7 worm cellular contexts compared by ENCODE assay signal in the genomic region with DNA sequence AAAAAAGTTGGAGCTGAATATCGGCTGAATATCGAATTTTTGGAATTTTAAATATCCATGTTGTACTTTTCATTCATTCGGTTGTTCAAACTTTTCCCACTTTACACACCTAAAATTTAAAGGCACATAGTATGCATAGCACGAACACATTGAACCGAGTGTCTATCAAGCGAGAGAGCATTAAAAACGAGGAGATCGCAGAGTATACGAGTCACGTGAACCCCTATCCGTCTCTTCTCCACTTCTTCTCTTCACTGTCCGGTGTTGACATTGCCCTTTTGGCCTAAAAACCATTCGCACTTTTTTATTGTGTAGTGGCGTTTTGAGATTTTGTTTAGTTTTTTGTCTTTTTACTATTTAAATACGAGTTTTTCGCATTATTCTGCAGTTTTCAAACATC.
TF ChIP-seq lines count a peak whose summit lies in the region.

No protein-coding gene starts in this region.

TF ChIP-seq in whole organism, L1 larva, 84 proteins besides CTCF, POLR2A, EP300 and RAD21 (continues in another document):
- TF ChIP-seq nhr-85 (tag; lab: Kevin White, UChicago) = peak; percentile 78
- peak; percentile 46 for TF ChIP-seq xbp-1 (tag; optimal IDR thresholded peaks at IDR 0.05; lab: Kevin White, UChicago)
- peak; percentile 36; the same call in 1 of the 2 replicates for TF ChIP-seq grh-1 (GFP tag; IDR thresholded peaks at IDR 0.05; lab: Robert Waterston, UW)
- TF ChIP-seq nhr-237 (tag; optimal IDR thresholded peaks at IDR 0.05; lab: Kevin White, UChicago) = no peak
- peak; percentile 65 to 78 (median 77) for TF ChIP-seq dpl-1 (GFP tag; optimal IDR thresholded peaks at IDR 0.05; lab: Kevin White, UChicago)
- no peak for TF ChIP-seq ets-5 (GFP tag; IDR thresholded peaks at IDR 0.05; lab: Robert Waterston, UW)
- no peak for TF ChIP-seq elt-2 (tag; optimal IDR thresholded peaks at IDR 0.05; lab: Kevin White, UChicago)
- no peak for TF ChIP-seq aly-2 (tag; optimal IDR thresholded peaks at IDR 0.05; lab: Kevin White, UChicago)
- TF ChIP-seq lir-3 (tag; optimal IDR thresholded peaks at IDR 0.05; lab: Kevin White, UChicago; ENCODE audit: poor library complexity) = no peak
- no peak for TF ChIP-seq egl-13 (tag; optimal IDR thresholded peaks at IDR 0.05; lab: Kevin White, UChicago)
- TF ChIP-seq fkh-10 (GFP tag; optimal IDR thresholded peaks at IDR 0.05; lab: Kevin White, UChicago) = no peak
- peak; percentile 68 for TF ChIP-seq nhr-20 (tag; optimal IDR thresholded peaks at IDR 0.05; lab: Kevin White, UChicago)

TF ChIP-seq in whole organism, L2 larva, 48 proteins besides CTCF, POLR2A, EP300 and RAD21 (continues in another document):
- TF ChIP-seq lin-39 (tag; optimal IDR thresholded peaks at IDR 0.05; lab: Kevin White, UChicago) (no peak), ztf-1 (GFP tag; conservative IDR thresholded peaks at IDR 0.05; lab: Robert Waterston, UW) (no peak), nhr-21 (tag; optimal IDR thresholded peaks at IDR 0.05; lab: Kevin White, UChicago) (peak; percentile 54), blmp-1 (tag; optimal IDR thresholded peaks at IDR 0.05; lab: Kevin White, UChicago; ENCODE audit: insufficient read depth) (no peak), snpc-4 (tag; optimal IDR thresholded peaks at IDR 0.05; lab: Kevin White, UChicago) (peak; percentile 11), ceh-82 (tag; optimal IDR thresholded peaks at IDR 0.05; lab: Kevin White, UChicago) (no peak), egl-27 (tag; optimal IDR thresholded peaks at IDR 0.05; lab: Kevin White, UChicago) (no peak), elt-3 (tag; optimal IDR thresholded peaks at IDR 0.05; lab: Kevin White, UChicago) (no peak), peb-1 (tag; optimal IDR thresholded peaks at IDR 0.05; lab: Kevin White, UChicago) (no peak), nhr-11 (tag; optimal IDR thresholded peaks at IDR 0.05; lab: Kevin White, UChicago) (no peak), ztf-4 (tag; optimal IDR thresholded peaks at IDR 0.05; lab: Kevin White, UChicago) (no peak), sma-9 (GFP tag; optimal IDR thresholded peaks at IDR 0.05; lab: Kevin White, UChicago) (no peak), sma-9 (tag; optimal IDR thresholded peaks at IDR 0.05; lab: Kevin White, UChicago) (no peak)

TF ChIP-seq in whole organism, L3 larva, 47 proteins besides CTCF, POLR2A, EP300 and RAD21 (continues in another document):
- peak; percentile 42 for TF ChIP-seq snpc-4 (tag; optimal IDR thresholded peaks at IDR 0.05; lab: Kevin White, UChicago)
- TF ChIP-seq pha-4 (tag; optimal IDR thresholded peaks at IDR 0.05; lab: Kevin White, UChicago) = peak; percentile 96
- peak; percentile 6 for TF ChIP-seq hmg-11 (tag; optimal IDR thresholded peaks at IDR 0.05; lab: Kevin White, UChicago)
- no peak for TF ChIP-seq egl-5 (tag; optimal IDR thresholded peaks at IDR 0.05; lab: Kevin White, UChicago)
- TF ChIP-seq nhr-11 (tag; optimal IDR thresholded peaks at IDR 0.05; lab: Kevin White, UChicago) = no peak
- no peak for TF ChIP-seq aly-2 (tag; optimal IDR thresholded peaks at IDR 0.05; lab: Kevin White, UChicago)
- TF ChIP-seq nhr-12 (tag; optimal IDR thresholded peaks at IDR 0.05; lab: Kevin White, UChicago) = no peak
- peak; percentile 18 for TF ChIP-seq elt-2 (tag; optimal IDR thresholded peaks at IDR 0.05; lab: Kevin White, UChicago)
- TF ChIP-seq nhr-25 (tag; optimal IDR thresholded peaks at IDR 0.05; lab: Kevin White, UChicago) = peak; percentile 61
- TF ChIP-seq ZK546.5 (tag; optimal IDR thresholded peaks at IDR 0.05; lab: Kevin White, UChicago) = no peak
- peak; percentile 81 for TF ChIP-seq nhr-23 (tag; optimal IDR thresholded peaks at IDR 0.05; lab: Kevin White, UChicago)
- peak; percentile 45 for TF ChIP-seq fkh-2 (tag; optimal IDR thresholded peaks at IDR 0.05; lab: Kevin White, UChicago)
- peak; percentile 63 for TF ChIP-seq lin-15B (tag; optimal IDR thresholded peaks at IDR 0.05; lab: Kevin White, UChicago)

TF ChIP-seq in whole organism, L4 larva, 104 proteins besides CTCF, POLR2A, EP300 and RAD21 (continues in another document):
- no peak for TF ChIP-seq nhr-102 (tag; optimal IDR thresholded peaks at IDR 0.05; lab: Kevin White, UChicago)
- no peak for TF ChIP-seq dmd-8 (GFP tag; IDR thresholded peaks at IDR 0.05; lab: Robert Waterston, UW)
- no peak for TF ChIP-seq ztf-7 (tag; optimal IDR thresholded peaks at IDR 0.05; lab: Kevin White, UChicago)
- no peak for TF ChIP-seq attf-4 (tag; optimal IDR thresholded peaks at IDR 0.05; lab: Kevin White, UChicago)
- no peak for TF ChIP-seq ces-1 (GFP tag; optimal IDR thresholded peaks at IDR 0.05; lab: Kevin White, UChicago)
- TF ChIP-seq pqm-1 (tag; optimal IDR thresholded peaks at IDR 0.05; lab: Kevin White, UChicago) = peak; percentile 58
- no peak for TF ChIP-seq daf-12 (tag; optimal IDR thresholded peaks at IDR 0.05; lab: Kevin White, UChicago)
- TF ChIP-seq nhr-111 (GFP tag; optimal IDR thresholded peaks at IDR 0.05; lab: Kevin White, UChicago) = no peak
- peak; percentile 54 for TF ChIP-seq lin-38 (GFP tag; IDR thresholded peaks at IDR 0.05; lab: Robert Waterston, UW)
- TF ChIP-seq lin-13 (GFP tag; optimal IDR thresholded peaks at IDR 0.05; lab: Kevin White, UChicago) = no peak
- TF ChIP-seq lsy-2 (tag; optimal IDR thresholded peaks at IDR 0.05; lab: Kevin White, UChicago) = peak in 1 of 2 experiments; percentile 78
- no peak for TF ChIP-seq madf-9 (GFP tag; conservative IDR thresholded peaks at IDR 0.05; lab: Robert Waterston, UW)
- no peak for TF ChIP-seq fkh-10 (GFP tag; optimal IDR thresholded peaks at IDR 0.05; lab: Kevin White, UChicago)
- no peak for TF ChIP-seq vab-7 (GFP tag; IDR thresholded peaks at IDR 0.05; lab: Robert Waterston, UW)

TF ChIP-seq in whole organism, late embryonic, 69 proteins besides CTCF, POLR2A, EP300 and RAD21:
- TF ChIP-seq ceh-14 (tag; optimal IDR thresholded peaks at IDR 0.05; lab: Kevin White, UChicago) = no peak
- TF ChIP-seq hlh-30 (tag; optimal IDR thresholded peaks at IDR 0.05; lab: Kevin White, UChicago; ENCODE audit: insufficient read depth) = peak; percentile 95
- TF ChIP-seq ceh-45 (GFP tag; IDR thresholded peaks at IDR 0.05; lab: Robert Waterston, UW) = no peak

TF ChIP-seq in whole organism, mixed stage, embryonic, 35 proteins besides CTCF, POLR2A, EP300 and RAD21:
- TF ChIP-seq mls-2 (tag; optimal IDR thresholded peaks at IDR 0.05; lab: Kevin White, UChicago) (no peak), pha-4 (tag; optimal IDR thresholded peaks at IDR 0.05; lab: Kevin White, UChicago) (peak; percentile 34), unc-62 (GFP tag; optimal IDR thresholded peaks at IDR 0.05; lab: Kevin White, UChicago) (peak; percentile 17), nhr-2 (tag; optimal IDR thresholded peaks at IDR 0.05; lab: Kevin White, UChicago) (peak; percentile 49), ztf-11 (tag; optimal IDR thresholded peaks at IDR 0.05; lab: Kevin White, UChicago) (no peak)

TF ChIP-seq in whole organism, young adult, 124 proteins besides CTCF, POLR2A, EP300 and RAD21 (continues in another document):
- no peak for TF ChIP-seq egl-18 (GFP tag; IDR thresholded peaks at IDR 0.05; lab: Robert Waterston, UW)
- TF ChIP-seq pbrm-1 (GFP tag; IDR thresholded peaks at IDR 0.05; lab: Robert Waterston, UW) = no peak
- no peak for TF ChIP-seq cebp-1 (GFP tag; IDR thresholded peaks at IDR 0.05; lab: Robert Waterston, UW)
- TF ChIP-seq cebp-1 (tag; optimal IDR thresholded peaks at IDR 0.05; lab: Kevin White, UChicago) = peak; percentile 5
- TF ChIP-seq ceh-40 (GFP tag; IDR thresholded peaks at IDR 0.05; lab: Robert Waterston, UW) = no peak
- peak; percentile 65 for TF ChIP-seq mcd-1 (GFP tag; IDR thresholded peaks at IDR 0.05; lab: Robert Waterston, UW)
- TF ChIP-seq ztf-22 (GFP tag; optimal IDR thresholded peaks at IDR 0.05; lab: Kevin White, UChicago) = no peak
- peak; percentile 75 for TF ChIP-seq hmg-1.2 (GFP tag; IDR thresholded peaks at IDR 0.05; lab: Robert Waterston, UW)
- no peak for TF ChIP-seq ceh-58 (GFP tag; IDR thresholded peaks at IDR 0.05; lab: Robert Waterston, UW)
- TF ChIP-seq nfyb-1 (GFP tag; IDR thresholded peaks at IDR 0.05; lab: Robert Waterston, UW) = no peak
- TF ChIP-seq repo-1 (tag; optimal IDR thresholded peaks at IDR 0.05; lab: Kevin White, UChicago) = no peak
- peak; percentile 44 for TF ChIP-seq lin-54 (GFP tag; optimal IDR thresholded peaks at IDR 0.05; lab: Kevin White, UChicago)
- no peak for TF ChIP-seq him-1 (tag; optimal IDR thresholded peaks at IDR 0.05; lab: Kevin White, UChicago)
- TF ChIP-seq unc-130 (GFP tag; optimal IDR thresholded peaks at IDR 0.05; lab: Kevin White, UChicago) = no peak
- TF ChIP-seq rec-8 (tag; optimal IDR thresholded peaks at IDR 0.05; lab: Kevin White, UChicago) = no peak
- no peak for TF ChIP-seq Y67H2A.10 (GFP tag; conservative IDR thresholded peaks at IDR 0.05; lab: Robert Waterston, UW)
- peak; percentile 50 for TF ChIP-seq nhr-80 (tag; optimal IDR thresholded peaks at IDR 0.05; lab: Kevin White, UChicago)
- TF ChIP-seq sptf-2 (GFP tag; optimal IDR thresholded peaks at IDR 0.05; lab: Kevin White, UChicago) = no peak
- no peak for TF ChIP-seq F57C9.4 (tag; optimal IDR thresholded peaks at IDR 0.05; lab: Kevin White, UChicago)
- no peak for TF ChIP-seq nhr-90 (tag; optimal IDR thresholded peaks at IDR 0.05; lab: Kevin White, UChicago)
- TF ChIP-seq aptf-2 (GFP tag; conservative IDR thresholded peaks at IDR 0.05; lab: Robert Waterston, UW) = no peak
- no peak for TF ChIP-seq ceh-79 (tag; optimal IDR thresholded peaks at IDR 0.05; lab: Kevin White, UChicago)
- no peak for TF ChIP-seq hrde-1 (tag; optimal IDR thresholded peaks at IDR 0.05; lab: Kevin White, UChicago; ENCODE audit: borderline replicate concordance)
- TF ChIP-seq lin-26 (GFP tag; IDR thresholded peaks at IDR 0.05; lab: Robert Waterston, UW) = no peak
- TF ChIP-seq rpc-1 (optimal IDR thresholded peaks at IDR 0.05; lab: Kevin White, UChicago) = no peak
- no peak for TF ChIP-seq rpc-1 (tag; optimal IDR thresholded peaks at IDR 0.05; lab: Kevin White, UChicago)
- peak; percentile 84 for TF ChIP-seq pha-4 (tag; optimal IDR thresholded peaks at IDR 0.05; lab: Kevin White, UChicago)
- TF ChIP-seq ets-4 (GFP tag; optimal IDR thresholded peaks at IDR 0.05; lab: Kevin White, UChicago) = no peak
- no peak for TF ChIP-seq dpl-1 (GFP tag; optimal IDR thresholded peaks at IDR 0.05; lab: Kevin White, UChicago)
- no peak for TF ChIP-seq F55B11.4 (tag; optimal IDR thresholded peaks at IDR 0.05; lab: Kevin White, UChicago; ENCODE audit: borderline replicate concordance, insufficient read depth)
- no peak for TF ChIP-seq ceh-91 (GFP tag; IDR thresholded peaks at IDR 0.05; lab: Robert Waterston, UW)
- TF ChIP-seq ekl-4 (GFP tag; IDR thresholded peaks at IDR 0.05; lab: Robert Waterston, UW) = no peak
- TF ChIP-seq mes-4 (tag; optimal IDR thresholded peaks at IDR 0.05; lab: Kevin White, UChicago) = no peak
- TF ChIP-seq athp-1 (tag; optimal IDR thresholded peaks at IDR 0.05; lab: Kevin White, UChicago) = no peak
- no peak for TF ChIP-seq nhr-27 (tag; optimal IDR thresholded peaks at IDR 0.05; lab: Kevin White, UChicago)
- no peak for TF ChIP-seq ztf-3 (GFP tag; optimal IDR thresholded peaks at IDR 0.05; lab: Kevin White, UChicago)
